Fruit fly (Drosophila melanogaster) whole organism, embryonic: ENCODE data around the gene CG33986.

ENCODE experiments used
- CG13624 ChIP-seq: fragments of 200-800 bp; sonication (Bioruptor generic); optimal IDR thresholded peaks from 2 replicates; lab custom pipeline; 2016; ENCODE audit warnings: missing biosample characterization, missing genetic modification characterization
- CG31365 ChIP-seq: fragments of 200-800 bp; sonication (Bioruptor generic); optimal IDR thresholded peaks from 2 replicates; lab custom pipeline; 2018; ENCODE audit warnings: missing biosample characterization, mild to moderate bottlenecking, missing genetic modification characterization
- Dad ChIP-seq: fragments of 200-800 bp; sonication (Bioruptor generic); optimal IDR thresholded peaks from 3 replicates; lab custom pipeline; 2016; ENCODE audit warnings: missing biosample characterization, missing genetic modification characterization
- Hsf ChIP-seq: fragments of 200-800 bp; sonication (Bioruptor generic); optimal IDR thresholded peaks from 3 replicates; lab custom pipeline; 2016; ENCODE audit warnings: missing biosample characterization, missing genetic modification characterization
- cwo ChIP-seq: fragments of 200-800 bp; sonication (Bioruptor generic); optimal IDR thresholded peaks from 3 replicates; lab custom pipeline; 2017; ENCODE audit warnings: missing biosample characterization, missing genetic modification characterization, mild to moderate bottlenecking, moderate library complexity, missing genetic modification reagents
- kay ChIP-seq: fragments of 200-800 bp; sonication (Bioruptor generic); optimal IDR thresholded peaks from 2 replicates; lab custom pipeline; 2016; ENCODE audit warnings: missing biosample characterization, missing genetic modification characterization
- maf-S ChIP-seq: fragments of 200-800 bp; sonication (Bioruptor generic); optimal IDR thresholded peaks from 2 replicates; lab custom pipeline; 2016; ENCODE audit warnings: missing biosample characterization, missing genetic modification characterization

DNA sequence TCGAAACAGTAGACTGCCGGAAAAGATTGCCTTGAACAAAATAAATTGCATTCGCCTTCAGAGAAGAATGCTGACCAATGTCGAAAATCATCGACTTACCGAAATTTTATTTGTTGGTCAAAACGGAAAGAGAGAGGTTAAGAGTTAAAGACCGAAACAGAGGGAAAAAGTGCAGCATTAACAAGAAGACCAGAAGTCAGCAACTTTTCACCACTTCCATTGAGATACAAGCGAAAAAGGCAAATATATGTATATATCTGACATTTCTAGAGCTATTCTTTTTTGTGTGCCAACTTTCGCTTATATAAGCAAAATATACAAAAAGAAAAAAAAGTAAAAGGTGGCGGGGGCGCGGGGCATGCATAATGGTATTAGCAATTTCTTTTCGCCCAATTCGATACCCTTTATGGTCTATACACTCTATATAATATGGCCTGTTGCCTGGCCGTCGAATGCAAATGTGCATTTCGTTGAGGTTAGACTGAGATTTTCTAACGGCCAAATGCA is 14.9 kb upstream of the CG33986 start:
- TF ChIP-seq maf-S = no peak
- TF ChIP-seq cwo = no peak
- no peak for TF ChIP-seq Dad (GFP tag; lab: Kevin White, UChicago)
- no peak for TF ChIP-seq CG13624 (GFP tag; lab: Kevin White, UChicago)
- TF ChIP-seq Hsf (GFP tag; lab: Kevin White, UChicago) = no peak
- TF ChIP-seq kay (GFP tag; lab: Kevin White, UChicago) = no peak
- TF ChIP-seq CG31365 = no peak
